Fruit fly (Drosophila melanogaster): Measurements from ENCODE around the gene CG45075.

The CG45075 gene

dm6 chr2L:6078757-6079351 lies 12.4 kb upstream of the CG45075 start (continued):
- TF ChIP-seq vnd (GFP tag; IDR thresholded peaks at IDR 0.05; ENCODE audit: partially characterized antibody) (no peak), PHDP (tag; optimal IDR thresholded peaks at IDR 0.05) (no peak), CG5180 (GFP tag; optimal IDR thresholded peaks at IDR 0.05) (peak; percentile 2), ci (GFP tag; IDR thresholded peaks at IDR 0.05) (no peak; the same call in 2 of the 3 replicates), CG10543 (GFP tag; optimal IDR thresholded peaks at IDR 0.05) (peak; percentile 15), CG14014 (GFP tag; IDR thresholded peaks at IDR 0.05) (no peak), hth (optimal IDR thresholded peaks at IDR 0.05) (no peak), CG33557 (GFP tag; optimal IDR thresholded peaks at IDR 0.05) (peak; percentile 48), dpn (GFP tag; optimal IDR thresholded peaks at IDR 0.05) (no peak), pfk (GFP tag; optimal IDR thresholded peaks at IDR 0.05) (no peak), toy (GFP tag; IDR thresholded peaks at IDR 0.05) (no peak), CG10274 (GFP tag; optimal IDR thresholded peaks at IDR 0.05) (no peak), CG10267 (tag; optimal IDR thresholded peaks at IDR 0.05) (no peak), sens (GFP tag) (peak; percentile 78), CG31388 (GFP tag; optimal IDR thresholded peaks at IDR 0.05) (no peak), CG8388 (GFP tag; optimal IDR thresholded peaks at IDR 0.05) (no peak), mld (GFP tag; IDR thresholded peaks at IDR 0.05; ENCODE audit: partially characterized antibody) (0 out of 3 replicates have a peak, but pooled peaks have one; percentile 37), ase (GFP tag; IDR thresholded peaks at IDR 0.05) (no peak), CG16863 (GFP tag; optimal IDR thresholded peaks at IDR 0.05) (no peak), sna (GFP tag; IDR thresholded peaks at IDR 0.05; ENCODE audit: partially characterized antibody) (0 out of 2 replicates have a peak, but pooled peaks have one; percentile 23), hb (GFP tag; IDR thresholded peaks at IDR 0.05; ENCODE audit: partially characterized antibody) (no peak), MTF-1 (GFP tag; optimal IDR thresholded peaks at IDR 0.05; ENCODE audit: borderline replicate concordance) (no peak), bigmax (GFP tag; optimal IDR thresholded peaks at IDR 0.05) (no peak), Hr39 (optimal IDR thresholded peaks at IDR 0.05) (no peak), Vsx1 (GFP tag; optimal IDR thresholded peaks at IDR 0.05) (no peak), CG15073 (GFP tag; optimal IDR thresholded peaks at IDR 0.05) (no peak), CG2678 (tag; optimal IDR thresholded peaks at IDR 0.05) (no peak), kay (GFP tag; optimal IDR thresholded peaks at IDR 0.05) (no peak), tio (GFP tag; optimal IDR thresholded peaks at IDR 0.05) (no peak), caup (GFP tag; optimal IDR thresholded peaks at IDR 0.05; ENCODE audit: severe bottlenecking) (no peak), bbx (GFP tag; IDR thresholded peaks at IDR 0.05; ENCODE audit: partially characterized antibody) (no peak), CG1602 (GFP tag; optimal IDR thresholded peaks at IDR 0.05) (no peak), CG11696 (GFP tag; IDR thresholded peaks at IDR 0.05) (no peak), Stat92E (GFP tag; optimal IDR thresholded peaks at IDR 0.05) (peak in 1 of 3 experiments; percentile 47), phol (tag; optimal IDR thresholded peaks at IDR 0.05) (no peak), esg (GFP tag; conservative IDR thresholded peaks at IDR 0.05) (no peak), onecut (GFP tag; IDR thresholded peaks at IDR 0.05) (no peak), gsb-n (tag; optimal IDR thresholded peaks at IDR 0.05) (peak; percentile 14), CG10565 (GFP tag; optimal IDR thresholded peaks at IDR 0.05) (no peak), CG12104 (GFP tag; optimal IDR thresholded peaks at IDR 0.05) (no peak), CG10147 (GFP tag; optimal IDR thresholded peaks at IDR 0.05) (no peak), CG6175 (GFP tag; IDR thresholded peaks at IDR 0.05) (no peak), slbo (GFP tag; IDR thresholded peaks at IDR 0.05) (no peak), gfzf (GFP tag; optimal IDR thresholded peaks at IDR 0.05) (no peak), crc (GFP tag; optimal IDR thresholded peaks at IDR 0.05) (no peak), kni (GFP tag; optimal IDR thresholded peaks at IDR 0.05) (peak; percentile 99), CG4854 (GFP tag; optimal IDR thresholded peaks at IDR 0.05) (no peak), Kr (GFP tag; optimal IDR thresholded peaks at IDR 0.05) (peak; percentile 78), danr (GFP tag; IDR thresholded peaks at IDR 0.05) (no peak), NC2β (GFP tag; optimal IDR thresholded peaks at IDR 0.05) (no peak)

All from whole organism, embryonic.